Fruit fly (Drosophila melanogaster) whole organism, adult: Measurements from ENCODE around the gene CG17982.
A peak's percentile ranks its signal among the peaks of the same experiment; 100 is the strongest.

Source experiments
- CG11617 ChIP-seq: fragments of 200-800 bp; sonication (Bioruptor generic); optimal IDR thresholded peaks from 2 replicates; lab custom pipeline; 2017; ENCODE audit warnings: mild to moderate bottlenecking, missing biosample characterization, missing genetic modification reagents, missing genetic modification characterization
- CG12768 ChIP-seq: fragments of 200-800 bp; sonication (Bioruptor generic); optimal IDR thresholded peaks from 2 replicates; lab custom pipeline; 2017; ENCODE audit warnings: missing biosample characterization, missing genetic modification characterization, mild to moderate bottlenecking, moderate library complexity, missing genetic modification reagents
- CG14711 ChIP-seq: fragments of 200-800 bp; sonication (Bioruptor generic); optimal IDR thresholded peaks from 2 replicates; lab custom pipeline; 2018; ENCODE audit warnings: missing biosample characterization, mild to moderate bottlenecking, missing genetic modification characterization, moderate library complexity
- CG1620 ChIP-seq: fragments of 200-800 bp; sonication (Bioruptor generic); optimal IDR thresholded peaks from 2 replicates; lab custom pipeline; 2016; ENCODE audit warnings: missing biosample characterization, missing genetic modification characterization
- CG33017 ChIP-seq: fragments of 200-800 bp; sonication (Bioruptor generic); optimal IDR thresholded peaks from 2 replicates; lab custom pipeline; 2018; ENCODE audit warnings: missing biosample characterization, mild to moderate bottlenecking, missing genetic modification characterization, moderate library complexity
- CG5204 ChIP-seq: fragments of 200-800 bp; sonication (Bioruptor generic); optimal IDR thresholded peaks from 2 replicates; lab custom pipeline; 2016; ENCODE audit warnings: missing biosample characterization, missing genetic modification characterization
- CG7045 ChIP-seq: fragments of 200-800 bp; sonication (Bioruptor generic); optimal IDR thresholded peaks from 2 replicates; lab custom pipeline; 2017; ENCODE audit warnings: missing biosample characterization, mild to moderate bottlenecking, missing genetic modification characterization
- CG7101 ChIP-seq: fragments of 200-800 bp; sonication (Bioruptor generic); optimal IDR thresholded peaks from 2 replicates; lab custom pipeline; 2018; ENCODE audit warnings: missing biosample characterization, mild to moderate bottlenecking, missing genetic modification characterization, moderate library complexity
- Clk ChIP-seq: fragments of 200-800 bp; sonication (Bioruptor generic); optimal IDR thresholded peaks from 2 replicates; lab custom pipeline; 2017; ENCODE audit warnings: missing biosample characterization, missing genetic modification characterization
- Crg-1 ChIP-seq: fragments of 200-800 bp; sonication (Bioruptor generic); optimal IDR thresholded peaks from 2 replicates; lab custom pipeline; 2016; ENCODE audit warnings: missing biosample characterization, missing genetic modification characterization
- Hr96 ChIP-seq: fragments of 200-800 bp; sonication (Bioruptor generic); optimal IDR thresholded peaks from 2 replicates; lab custom pipeline; 2016; ENCODE audit warnings: missing biosample characterization, missing genetic modification characterization
- Mnt ChIP-seq: fragments of 200-800 bp; sonication (Bioruptor generic); optimal IDR thresholded peaks from 2 replicates; lab custom pipeline; 2016; ENCODE audit warnings: missing biosample characterization, mild to moderate bottlenecking, missing genetic modification characterization
- bab1 ChIP-seq: fragments of 200-800 bp; sonication (Bioruptor generic); optimal IDR thresholded peaks from 3 replicates; lab custom pipeline; 2019; ENCODE audit warnings: missing biosample characterization, mild to moderate bottlenecking, missing genetic modification characterization, moderate library complexity
- cic ChIP-seq: fragments of 200-800 bp; sonication (Bioruptor generic); optimal IDR thresholded peaks from 2 replicates; lab custom pipeline; 2017; ENCODE audit warnings: missing biosample characterization, mild to moderate bottlenecking, missing genetic modification characterization, moderate library complexity
- cnc ChIP-seq, 2 experiments: fragments of >200 bp; optimal IDR thresholded peaks; 2 replicates each; lab custom pipeline; 2017
- kay ChIP-seq: fragments of 200-800 bp; sonication (Bioruptor generic); peaks from one replicate; lab custom pipeline; 2016; ENCODE audit warnings: missing biosample characterization, missing genetic modification characterization, borderline replicate concordance
- ovo ChIP-seq: fragments of 200-800 bp; sonication (Bioruptor generic); optimal IDR thresholded peaks from 2 replicates; lab custom pipeline; 2016; ENCODE audit warnings: missing biosample characterization, missing genetic modification characterization
- pad ChIP-seq: fragments of 200-800 bp; sonication (Bioruptor generic); optimal IDR thresholded peaks from 3 replicates; lab custom pipeline; 2017; ENCODE audit warnings: missing biosample characterization, missing genetic modification characterization, mild to moderate bottlenecking, moderate library complexity, missing genetic modification reagents
- tj ChIP-seq: fragments of 200-800 bp; sonication (Bioruptor generic); optimal IDR thresholded peaks from 3 replicates; lab custom pipeline; 2017; ENCODE audit warnings: missing biosample characterization, mild to moderate bottlenecking, missing genetic modification characterization, moderate library complexity
- toe ChIP-seq: fragments of 200-800 bp; sonication (Bioruptor generic); optimal IDR thresholded peaks from 2 replicates; lab custom pipeline; 2016; ENCODE audit warnings: missing biosample characterization, missing genetic modification characterization

The CG17982 gene

DNA sequence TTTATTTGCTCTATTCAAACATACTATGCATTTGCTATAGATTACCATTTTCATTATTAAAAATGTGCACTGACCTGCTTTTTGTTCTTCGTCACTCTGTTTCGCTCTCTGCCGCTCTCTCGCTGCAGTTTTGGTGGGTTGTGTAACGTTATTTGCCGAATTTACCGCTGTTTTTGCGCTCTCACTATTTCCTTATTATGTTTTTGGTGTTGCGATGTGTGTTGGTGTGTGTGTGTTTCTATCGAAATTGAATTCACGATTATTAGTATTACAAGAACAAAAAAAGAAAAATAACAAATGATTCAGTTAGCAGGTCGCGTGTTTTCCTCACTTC is 28.3 kb downstream of the CG17982 start:
- TF ChIP-seq cnc (optimal IDR thresholded peaks at IDR 0.05; lab: Kevin White, UChicago) (no peak), tj (GFP tag; lab: Kevin White, UChicago) (no peak), Clk (no peak), ovo (peak; percentile 2), bab1 (GFP tag; lab: Kevin White, UChicago) (no peak), toe (GFP tag; lab: Kevin White, UChicago) (no peak), CG14711 (tag; lab: Kevin White, UChicago) (no peak), CG33017 (tag; lab: Kevin White, UChicago) (no peak), pad (peak; percentile 37), CG1620 (GFP tag; lab: Kevin White, UChicago) (no peak), CG5204 (GFP tag; lab: Kevin White, UChicago) (no peak), CG11617 (GFP tag; lab: Kevin White, UChicago) (no peak)

- peak; percentile 62 for TF ChIP-seq CG33017 (tag; lab: Kevin White, UChicago)
- peak; percentile 60 for TF ChIP-seq CG7045 (GFP tag; lab: Kevin White, UChicago)
- TF ChIP-seq CG7101: peak; percentile 80
- peak; percentile 46 for TF ChIP-seq Mnt (GFP tag; lab: Kevin White, UChicago)
- TF ChIP-seq pad: peak; percentile 20
- TF ChIP-seq toe (GFP tag; lab: Kevin White, UChicago): peak; percentile 45
- TF ChIP-seq Crg-1 (GFP tag; lab: Kevin White, UChicago): no peak
- TF ChIP-seq ovo: peak; percentile 1
- no peak for TF ChIP-seq cnc (optimal IDR thresholded peaks at IDR 0.05; lab: Kevin White, UChicago)
- TF ChIP-seq CG12768: peak; percentile 62
- peak; percentile 73 for TF ChIP-seq tj (GFP tag; lab: Kevin White, UChicago)
- TF ChIP-seq CG11617 (GFP tag; lab: Kevin White, UChicago): peak; percentile 64
- TF ChIP-seq CG1620 (GFP tag; lab: Kevin White, UChicago): peak; percentile 21
- TF ChIP-seq CG5204 (GFP tag; lab: Kevin White, UChicago): peak; percentile 70
- no peak for TF ChIP-seq Hr96 (GFP tag; lab: Kevin White, UChicago)
- peak; percentile 57 for TF ChIP-seq bab1 (GFP tag; lab: Kevin White, UChicago)
- no peak for TF ChIP-seq kay (GFP tag; lab: Kevin White, UChicago)
- peak; percentile 62 for TF ChIP-seq CG14711 (tag; lab: Kevin White, UChicago)
- no peak for TF ChIP-seq cic (GFP tag; lab: Kevin White, UChicago)
- peak; percentile 25 for TF ChIP-seq Clk
Measured at dm6 chrX:8114476-8115342, 28.9 kb downstream of the CG17982 start.

- TF ChIP-seq bab1 (GFP tag; lab: Kevin White, UChicago): peak; percentile 51
- no peak for TF ChIP-seq ovo
- peak; percentile 78 for TF ChIP-seq CG33017 (tag; lab: Kevin White, UChicago)
- TF ChIP-seq CG1620 (GFP tag; lab: Kevin White, UChicago): peak; percentile 11
- peak; percentile 67 for TF ChIP-seq CG14711 (tag; lab: Kevin White, UChicago)
- peak; percentile 23 for TF ChIP-seq Mnt (GFP tag; lab: Kevin White, UChicago)
- TF ChIP-seq CG7101: peak; percentile 88
- no peak for TF ChIP-seq CG11617 (GFP tag; lab: Kevin White, UChicago)
- TF ChIP-seq Hr96 (GFP tag; lab: Kevin White, UChicago): peak; percentile 59
- TF ChIP-seq kay (GFP tag; lab: Kevin White, UChicago): peak; percentile 92
- no peak for TF ChIP-seq tj (GFP tag; lab: Kevin White, UChicago)
- peak; percentile 28 for TF ChIP-seq toe (GFP tag; lab: Kevin White, UChicago)
- no peak for TF ChIP-seq cic (GFP tag; lab: Kevin White, UChicago)
- peak; percentile 93 to 96 for TF ChIP-seq cnc (optimal IDR thresholded peaks at IDR 0.05; lab: Kevin White, UChicago)
- peak; percentile 15 for TF ChIP-seq Clk
- TF ChIP-seq CG12768: peak; percentile 33
- TF ChIP-seq CG5204 (GFP tag; lab: Kevin White, UChicago): peak; percentile 68
- TF ChIP-seq CG7045 (GFP tag; lab: Kevin White, UChicago): peak; percentile 63
- TF ChIP-seq Crg-1 (GFP tag; lab: Kevin White, UChicago): peak; percentile 27
Measured at dm6 chrX:8113386-8114279, 30.0 kb downstream of the CG17982 start.

dm6 chrX:8112715-8113114 is 30.9 kb downstream of the CG17982 start:
- TF ChIP-seq kay (GFP tag; lab: Kevin White, UChicago) (no peak), Mnt (GFP tag; lab: Kevin White, UChicago) (peak; percentile 16), ovo (no peak), bab1 (GFP tag; lab: Kevin White, UChicago) (no peak), Hr96 (GFP tag; lab: Kevin White, UChicago) (no peak), CG1620 (GFP tag; lab: Kevin White, UChicago) (no peak), Clk (no peak), CG5204 (GFP tag; lab: Kevin White, UChicago) (peak; percentile 34), cic (GFP tag; lab: Kevin White, UChicago) (no peak), cnc (optimal IDR thresholded peaks at IDR 0.05; lab: Kevin White, UChicago) (no peak), CG14711 (tag; lab: Kevin White, UChicago) (no peak), CG12768 (no peak), pad (no peak), CG7101 (peak; percentile 45), Crg-1 (GFP tag; lab: Kevin White, UChicago) (no peak), CG7045 (GFP tag; lab: Kevin White, UChicago) (peak; percentile 15), CG11617 (GFP tag; lab: Kevin White, UChicago) (peak; percentile 64), toe (GFP tag; lab: Kevin White, UChicago) (no peak), CG33017 (tag; lab: Kevin White, UChicago) (no peak), tj (GFP tag; lab: Kevin White, UChicago) (peak; percentile 53)
